Worm (Caenorhabditis elegans) whole organism, L2 larva: ENCODE results near the gene ZK105.12.

Experiments used
- C34F6.9 ChIP-seq: fragments of 150-350 bp; optimal IDR thresholded peaks from 2 replicates; lab custom pipeline; 2014; ENCODE audit warnings: missing biosample characterization, missing genetic modification characterization
- R02D3.7 ChIP-seq: fragments of 150-350 bp; optimal IDR thresholded peaks from 2 replicates; lab custom pipeline; 2014; ENCODE audit warnings: missing biosample characterization, missing genetic modification characterization
- Y55F3AM.14 ChIP-seq: fragments of 200-800 bp; sonication (Bioruptor generic); optimal IDR thresholded peaks from 2 replicates; lab custom pipeline; 2018; ENCODE audit warnings: mild to moderate bottlenecking, missing genetic modification characterization, missing compliant biosample characterization
- ZK546.5 ChIP-seq: sonication (generic microtip); optimal IDR thresholded peaks from 2 replicates; lab custom pipeline; 2017; ENCODE audit warnings: missing biosample characterization, missing genetic modification characterization
- alr-1 ChIP-seq: fragments of 150-350 bp; optimal IDR thresholded peaks from 2 replicates; lab custom pipeline; 2014; ENCODE audit warnings: missing biosample characterization, missing genetic modification characterization
- aly-2 ChIP-seq: fragments of 150-350 bp; optimal IDR thresholded peaks from 2 replicates; lab custom pipeline; 2014; ENCODE audit warnings: missing biosample characterization, missing genetic modification characterization
- blmp-1 ChIP-seq: sonication (generic microtip); optimal IDR thresholded peaks from 2 replicates; lab custom pipeline; 2017; ENCODE audit warnings: missing genetic modification characterization, mild to moderate bottlenecking, missing compliant biosample characterization, antibody characterized with exemption, moderate library complexity; ENCODE audit not compliant: insufficient read depth
- ceh-16 ChIP-seq: fragments of 150-350 bp; optimal IDR thresholded peaks from 2 replicates; lab custom pipeline; 2014; ENCODE audit warnings: missing biosample characterization, missing genetic modification characterization
- ceh-82 ChIP-seq: fragments of 150-350 bp; optimal IDR thresholded peaks from 2 replicates; lab custom pipeline; 2014; ENCODE audit warnings: missing biosample characterization, missing genetic modification characterization
- dmd-4 ChIP-seq: sonication (generic microtip); optimal IDR thresholded peaks from 2 replicates; lab custom pipeline; 2017; ENCODE audit warnings: missing biosample characterization, missing genetic modification characterization
- elt-3 ChIP-seq: sonication (generic microtip); optimal IDR thresholded peaks from 2 replicates; lab custom pipeline; 2017; ENCODE audit warnings: missing biosample characterization, missing genetic modification characterization
- gmeb-1 ChIP-seq: fragments of 150-350 bp; optimal IDR thresholded peaks from 2 replicates; lab custom pipeline; 2014; ENCODE audit warnings: missing biosample characterization, missing genetic modification characterization
- lin-11 ChIP-seq: fragments of 150-350 bp; sonication (generic microtip); optimal IDR thresholded peaks from 2 replicates; lab custom pipeline; 2014; ENCODE audit warnings: missing biosample characterization, missing genetic modification characterization, inconsistent platforms, mixed read lengths
- lin-13 ChIP-seq: fragments of 150-350 bp; optimal IDR thresholded peaks from 2 replicates; lab custom pipeline; 2014; ENCODE audit warnings: missing biosample characterization, missing genetic modification reagents, missing genetic modification characterization
- lin-39 ChIP-seq: fragments of 150-350 bp; optimal IDR thresholded peaks from 2 replicates; lab custom pipeline; 2014; ENCODE audit warnings: missing biosample characterization, missing genetic modification reagents, missing genetic modification characterization
- lsy-2 ChIP-seq, 2 experiments: fragments of 150-350 bp in 1 of 2; sonication (generic microtip) in 1 of 2; optimal IDR thresholded peaks; 2 replicates each; lab custom pipeline; 2014 to 2017; ENCODE audit warnings: missing biosample characterization in 2 of 2, missing genetic modification characterization in 2 of 2
- mab-5 ChIP-seq: fragments of 150-350 bp; optimal IDR thresholded peaks from 2 replicates; lab custom pipeline; 2014; ENCODE audit warnings: missing biosample characterization, missing genetic modification characterization
- mdl-1 ChIP-seq, 2 experiments: fragments of 150-350 bp in 1 of 2; sonication (generic microtip) in 1 of 2; optimal IDR thresholded peaks; 2 replicates each; lab custom pipeline; 2017; ENCODE audit warnings: missing biosample characterization in 2 of 2, missing genetic modification characterization in 2 of 2
- nhr-10 ChIP-seq: sonication (generic microtip); optimal IDR thresholded peaks from 2 replicates; lab custom pipeline; 2017; ENCODE audit warnings: missing biosample characterization, missing genetic modification characterization
- nhr-11 ChIP-seq: fragments of 150-350 bp; optimal IDR thresholded peaks from 2 replicates; lab custom pipeline; 2014; ENCODE audit warnings: missing biosample characterization, missing genetic modification characterization
- nhr-12 ChIP-seq: fragments of 150-350 bp; optimal IDR thresholded peaks from 2 replicates; lab custom pipeline; 2014; ENCODE audit warnings: missing biosample characterization, missing genetic modification characterization
- nhr-129 ChIP-seq: fragments of 150-350 bp; optimal IDR thresholded peaks from 2 replicates; lab custom pipeline; 2014; ENCODE audit warnings: missing biosample characterization, missing genetic modification characterization
- nhr-21 ChIP-seq: fragments of 150-350 bp; optimal IDR thresholded peaks from 2 replicates; lab custom pipeline; 2014; ENCODE audit warnings: missing biosample characterization, missing genetic modification characterization
- nhr-23 ChIP-seq: fragments of 150-350 bp; optimal IDR thresholded peaks from 2 replicates; lab custom pipeline; 2014; ENCODE audit warnings: missing biosample characterization, missing genetic modification reagents, missing genetic modification characterization
- nhr-237 ChIP-seq: fragments of 150-350 bp; optimal IDR thresholded peaks from 2 replicates; lab custom pipeline; 2014; ENCODE audit warnings: missing biosample characterization, missing genetic modification characterization
- nhr-25 ChIP-seq: fragments of 150-350 bp; sonication (generic microtip); optimal IDR thresholded peaks from 3 replicates; lab custom pipeline; 2014; ENCODE audit warnings: missing biosample characterization, missing genetic modification characterization
- nhr-6 ChIP-seq: fragments of 150-350 bp; optimal IDR thresholded peaks from 2 replicates; lab custom pipeline; 2014; ENCODE audit warnings: missing biosample characterization, missing genetic modification characterization
- nhr-77 ChIP-seq: fragments of 150-350 bp; optimal IDR thresholded peaks from 2 replicates; lab custom pipeline; 2014; ENCODE audit warnings: missing biosample characterization, missing genetic modification characterization
- sem-4 ChIP-seq: fragments of 150-350 bp; optimal IDR thresholded peaks from 2 replicates; lab custom pipeline; 2014; ENCODE audit warnings: missing biosample characterization, missing genetic modification reagents, missing genetic modification characterization
- sma-3 ChIP-seq: sonication (generic microtip); optimal IDR thresholded peaks from 2 replicates; lab custom pipeline; 2016; ENCODE audit warnings: missing genetic modification reagents, missing genetic modification characterization, missing compliant biosample characterization
- sma-9 ChIP-seq, 2 experiments: fragments of 150-350 bp in 1 of 2; sonication (generic microtip) in 1 of 2; optimal IDR thresholded peaks; 2 replicates each; lab custom pipeline; 2014 to 2016; ENCODE audit warnings: missing genetic modification characterization in 2 of 2, mild to moderate bottlenecking in 1 of 2, missing biosample characterization in 1 of 2, missing compliant biosample characterization in 1 of 2, missing genetic modification reagents in 1 of 2, moderate library complexity in 1 of 2
- snpc-4 ChIP-seq: fragments of 150-350 bp; optimal IDR thresholded peaks from 2 replicates; lab custom pipeline; 2014; ENCODE audit warnings: missing biosample characterization, missing genetic modification characterization
- unc-39 ChIP-seq: fragments of 150-350 bp; optimal IDR thresholded peaks from 2 replicates; lab custom pipeline; 2014; ENCODE audit warnings: missing biosample characterization, missing genetic modification characterization
- unc-62 ChIP-seq: fragments of 150-350 bp; optimal IDR thresholded peaks from 2 replicates; lab custom pipeline; 2014; ENCODE audit warnings: missing biosample characterization, missing genetic modification reagents, missing genetic modification characterization
- zag-1 ChIP-seq: fragments of 150-350 bp; optimal IDR thresholded peaks from 2 replicates; lab custom pipeline; 2014; ENCODE audit warnings: missing biosample characterization, missing genetic modification characterization
- ztf-11 ChIP-seq: sonication (generic microtip); optimal IDR thresholded peaks from 2 replicates; lab custom pipeline; 2017; ENCODE audit warnings: missing biosample characterization, missing genetic modification characterization
- ztf-4 ChIP-seq: fragments of 150-350 bp; optimal IDR thresholded peaks from 2 replicates; lab custom pipeline; 2014; ENCODE audit warnings: missing biosample characterization, missing genetic modification characterization

ZK105.12 gene

ce11 chrV:7717629-7718028 is 1.7 kb upstream of the ZK105.12 start, which contains the start of gene ZK105.5:
TSS of gene ZK105.5 (minus strand) at chrV:7717729.
- TF ChIP-seq ztf-11 (tag; lab: Kevin White, UChicago), result no peak
- TF ChIP-seq nhr-237, result no peak
- TF ChIP-seq nhr-21, result no peak
- no peak for TF ChIP-seq alr-1 (tag; lab: Kevin White, UChicago)
- no peak for TF ChIP-seq nhr-25
- no peak for TF ChIP-seq R02D3.7

DNA sequence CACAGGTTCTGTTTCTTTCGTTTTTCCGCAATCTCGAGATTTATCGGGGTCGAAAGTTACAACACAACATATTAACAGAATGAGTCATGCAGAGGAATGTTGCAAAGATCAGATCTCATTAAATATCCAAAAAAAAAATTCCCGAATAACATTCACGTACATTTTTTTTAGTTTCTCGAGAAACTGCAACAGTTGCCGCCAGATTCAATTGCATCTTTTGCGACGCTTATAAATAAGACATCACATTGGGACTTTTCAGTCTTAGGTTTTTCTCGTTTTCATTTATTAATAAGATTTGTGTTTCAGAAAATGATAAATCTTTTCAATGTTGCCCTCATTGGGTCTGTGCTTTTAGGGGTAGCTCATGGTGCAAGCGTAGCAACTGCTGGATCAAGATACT is 2.2 kb downstream of the ZK105.12 start, which contains the start of gene ZK105.1:
ZK105.1 (plus strand) TSS at position 301 of the 400 bp plus-strand sequence.
- TF ChIP-seq gmeb-1 (no peak), nhr-25 (no peak), nhr-77 (tag; lab: Kevin White, UChicago) (no peak), sma-3 (GFP tag; lab: Kevin White, UChicago) (no peak), ceh-16 (tag; lab: Kevin White, UChicago) (no peak), unc-39 (tag; lab: Kevin White, UChicago) (no peak), ZK546.5 (tag; lab: Kevin White, UChicago) (no peak), lin-39 (tag; lab: Kevin White, UChicago) (no peak), ztf-11 (tag; lab: Kevin White, UChicago) (no peak), nhr-12 (tag; lab: Kevin White, UChicago) (no peak), lin-13 (GFP tag; lab: Kevin White, UChicago) (no peak), unc-62 (no peak), mab-5 (tag; lab: Kevin White, UChicago) (no peak), C34F6.9 (no peak), dmd-4 (tag; lab: Kevin White, UChicago) (no peak), nhr-6 (tag; lab: Kevin White, UChicago) (no peak)
- TF ChIP-seq, all 48 proteins: peak for 0

- TF ChIP-seq aly-2 (tag; lab: Kevin White, UChicago) (no peak), zag-1 (tag; lab: Kevin White, UChicago) (no peak), nhr-23 (tag; lab: Kevin White, UChicago) (no peak), ztf-4 (no peak), C34F6.9 (no peak), mdl-1 (tag; optimal IDR thresholded peaks at IDR 0.05; lab: Kevin White, UChicago) (no peak), Y55F3AM.14 (GFP tag; lab: Kevin White, UChicago) (no peak), lin-39 (tag; lab: Kevin White, UChicago) (no peak), nhr-129 (tag; lab: Kevin White, UChicago) (no peak), R02D3.7 (no peak), ceh-82 (tag; lab: Kevin White, UChicago) (no peak), nhr-21 (no peak)
Observed at ce11 chrV:7713072-7713471, 2.9 kb downstream of the ZK105.12 start, which contains the start of gene ZK105.13. TSS of gene ZK105.13 (minus strand) at chrV:7713172.

ce11 chrV:7708525-7708924 is 7.4 kb downstream of the ZK105.12 start, which contains the start of gene ZK105.11:
TSS of gene ZK105.11 (minus strand) at chrV:7708625.
- TF ChIP-seq alr-1 (tag; lab: Kevin White, UChicago), result no peak
- TF ChIP-seq elt-3 (tag; lab: Kevin White, UChicago), result no peak
- no peak for TF ChIP-seq nhr-6 (tag; lab: Kevin White, UChicago)
- TF ChIP-seq lsy-2 (tag; optimal IDR thresholded peaks at IDR 0.05; lab: Kevin White, UChicago), result no peak
- TF ChIP-seq, all 48 proteins: peak for 0

- no peak for TF ChIP-seq sem-4 (tag; lab: Kevin White, UChicago)
- TF ChIP-seq unc-62, result no peak
- no peak for TF ChIP-seq lin-11 (tag; lab: Kevin White, UChicago)
- TF ChIP-seq R02D3.7, result no peak
- TF ChIP-seq nhr-10, result no peak
- TF ChIP-seq blmp-1 (tag; lab: Kevin White, UChicago), result no peak
- TF ChIP-seq mab-5 (tag; lab: Kevin White, UChicago), result no peak
- no peak for TF ChIP-seq mdl-1 (tag; optimal IDR thresholded peaks at IDR 0.05; lab: Kevin White, UChicago)
- TF ChIP-seq nhr-12 (tag; lab: Kevin White, UChicago), result no peak
- no peak for TF ChIP-seq dmd-4 (tag; lab: Kevin White, UChicago)
- TF ChIP-seq nhr-237, result no peak
- no peak for TF ChIP-seq snpc-4
- no peak for TF ChIP-seq nhr-129 (tag; lab: Kevin White, UChicago)
- no peak for TF ChIP-seq sma-9 (GFP tag; optimal IDR thresholded peaks at IDR 0.05; lab: Kevin White, UChicago)
- no peak for TF ChIP-seq sma-9 (tag; optimal IDR thresholded peaks at IDR 0.05; lab: Kevin White, UChicago)
- no peak for TF ChIP-seq nhr-11
- no peak for TF ChIP-seq elt-3 (tag; lab: Kevin White, UChicago)
- no peak for TF ChIP-seq lin-39 (tag; lab: Kevin White, UChicago)
- TF ChIP-seq lin-13 (GFP tag; lab: Kevin White, UChicago), result no peak
- TF ChIP-seq ztf-11 (tag; lab: Kevin White, UChicago), result no peak
- TF ChIP-seq, all 48 proteins: peak for 0
Observed at ce11 chrV:7705316-7705715, 10.6 kb downstream of the ZK105.12 start, which contains the start of gene srw-3. TSS of gene srw-3 (plus strand) at chrV:7705616.
